Fruit fly (Drosophila melanogaster) ovary, adult (tissue): ENCODE data around the gene primo-1.
A peak's percentile ranks its signal among the peaks of the same experiment; 100 is the strongest.

ENCODE experiments used
- CG17801 ChIP-seq: fragments of 200-800 bp; optimal IDR thresholded peaks from 2 replicates; lab custom pipeline; 2019; ENCODE audit warnings: missing biosample characterization, mild to moderate bottlenecking, missing genetic modification characterization, moderate library complexity; ENCODE audit not compliant: partially characterized antibody

The primo-1 gene

dm6 chr3R:13713984-13714532, 2.4 kb upstream of the primo-1 start:
- no peak for TF ChIP-seq CG17801 (GFP tag; lab: Kevin White, UChicago)

dm6 chr3R:13713541-13713940, 1.9 kb upstream of the primo-1 start:
- TF ChIP-seq CG17801 (GFP tag; lab: Kevin White, UChicago) = no peak

- peak; percentile 34 for TF ChIP-seq CG17801 (GFP tag; lab: Kevin White, UChicago)
Measured at dm6 chr3R:13710645-13711044, 990 bp downstream of the primo-1 start.

- no peak for TF ChIP-seq CG17801 (GFP tag; lab: Kevin White, UChicago)
Measured at dm6 chr3R:13709839-13710238, 1.8 kb downstream of the primo-1 start, which contains the start of gene Argp. Gene Argp (minus strand): TSS chr3R:13709939.

dm6 chr3R:13706457-13706856, 5.2 kb downstream of the primo-1 start, which contains the start of gene Adgf-C:
Gene Adgf-C (plus strand): TSS chr3R:13706757.
- no peak for TF ChIP-seq CG17801 (GFP tag; lab: Kevin White, UChicago)

- TF ChIP-seq CG17801 (GFP tag; lab: Kevin White, UChicago) = no peak
Measured at dm6 chr3R:13705292-13705885, 6.2 kb downstream of the primo-1 start, which contains the start of gene Adgf-D. Gene Adgf-D (minus strand): TSS chr3R:13705402.

- no peak for TF ChIP-seq CG17801 (GFP tag; lab: Kevin White, UChicago)
Measured at dm6 chr3R:13700738-13701137, 10.9 kb downstream of the primo-1 start, which contains the start of gene f-cup. Gene f-cup (minus strand): TSS chr3R:13700838.

- no peak for TF ChIP-seq CG17801 (GFP tag; lab: Kevin White, UChicago)
Measured at dm6 chr3R:13700192-13700591, 11.4 kb downstream of the primo-1 start, which contains the start of gene ninaB. Gene ninaB (plus strand): TSS chr3R:13700565.

dm6 chr3R:13699350-13699749, 12.3 kb downstream of the primo-1 start:
- no peak for TF ChIP-seq CG17801 (GFP tag; lab: Kevin White, UChicago)

dm6 chr3R:13693753-13694152, 17.9 kb downstream of the primo-1 start, which contains the start of gene CG14367:
Gene CG14367 (plus strand): TSS chr3R:13694053.
- TF ChIP-seq CG17801 (GFP tag; lab: Kevin White, UChicago) = no peak

dm6 chr3R:13686371-13687211, 25.0 kb downstream of the primo-1 start, which contains the start of gene omd:
Gene omd (minus strand): TSS chr3R:13687210.
- no peak for TF ChIP-seq CG17801 (GFP tag; lab: Kevin White, UChicago)

- no peak for TF ChIP-seq CG17801 (GFP tag; lab: Kevin White, UChicago)
Measured at dm6 chr3R:13685969-13686368, 25.7 kb downstream of the primo-1 start.

- no peak for TF ChIP-seq CG17801 (GFP tag; lab: Kevin White, UChicago)
Measured at dm6 chr3R:13684569-13685402, 26.8 kb downstream of the primo-1 start.
